Fruit fly (Drosophila melanogaster) whole organism, embryonic: ENCODE results near the gene sob.

Experiments
- ATbp ChIP-seq: fragments of 200-800 bp; sonication (Bioruptor generic); optimal IDR thresholded peaks from 2 replicates; lab custom pipeline; 2017; ENCODE audit warnings: missing biosample characterization, mild to moderate bottlenecking, missing genetic modification characterization, missing genetic modification reagents
- CG10267 ChIP-seq: fragments of 200-800 bp; sonication (Bioruptor generic); optimal IDR thresholded peaks from 2 replicates; lab custom pipeline; 2018; ENCODE audit warnings: missing biosample characterization, mild to moderate bottlenecking, missing genetic modification characterization, moderate library complexity
- CG10979 ChIP-seq: fragments of 200-800 bp; sonication (Bioruptor generic); optimal IDR thresholded peaks from 2 replicates; lab custom pipeline; 2018; ENCODE audit warnings: missing biosample characterization, mild to moderate bottlenecking, missing genetic modification characterization, moderate library complexity
- CG11247 ChIP-seq: fragments of 200-800 bp; sonication (Bioruptor generic); IDR thresholded peaks from 2 replicates; pipeline ENCODE4 v1.3.6; 2022; ENCODE audit warnings: missing biosample characterization, missing genetic modification characterization
- CG12071 ChIP-seq: fragments of 200-800 bp; sonication (Bioruptor generic); optimal IDR thresholded peaks from 3 replicates; lab custom pipeline; 2018; ENCODE audit warnings: missing biosample characterization, mild to moderate bottlenecking, missing genetic modification characterization
- CG12391 ChIP-seq: fragments of 200-800 bp; sonication (Bioruptor generic); optimal IDR thresholded peaks from 3 replicates; lab custom pipeline; 2018; ENCODE audit warnings: missing biosample characterization, mild to moderate bottlenecking, missing genetic modification characterization, moderate library complexity
- CG12659 ChIP-seq: fragments of 200-800 bp; sonication (Bioruptor generic); optimal IDR thresholded peaks from 3 replicates; lab custom pipeline; 2017; ENCODE audit warnings: mild to moderate bottlenecking, missing biosample characterization, missing genetic modification reagents, missing genetic modification characterization
- CG14710 ChIP-seq: fragments of 200-800 bp; sonication (Bioruptor generic); optimal IDR thresholded peaks from 3 replicates; lab custom pipeline; 2019; ENCODE audit warnings: missing biosample characterization, mild to moderate bottlenecking, missing genetic modification characterization, moderate library complexity
- CG1603 ChIP-seq: fragments of 200-800 bp; sonication (Bioruptor generic); optimal IDR thresholded peaks from 2 replicates; lab custom pipeline; 2019; ENCODE audit warnings: missing biosample characterization, mild to moderate bottlenecking, missing genetic modification characterization, moderate library complexity
- CG17328 ChIP-seq: fragments of 200-800 bp; sonication (Bioruptor generic); IDR thresholded peaks from 2 replicates; pipeline ENCODE4 v1.3.6; 2022; ENCODE audit warnings: missing biosample characterization, missing genetic modification characterization
- CG17568 ChIP-seq: fragments of 200-800 bp; sonication (Bioruptor generic); optimal IDR thresholded peaks from 2 replicates; lab custom pipeline; 2018; ENCODE audit warnings: missing biosample characterization, mild to moderate bottlenecking, missing genetic modification characterization, moderate library complexity
- CG17612 ChIP-seq: fragments of 200-800 bp; sonication (Bioruptor generic); IDR thresholded peaks from 2 replicates; pipeline ENCODE4 v1.3.6; 2022; ENCODE audit warnings: missing biosample characterization, missing genetic modification characterization
- CG17829 ChIP-seq: fragments of 200-800 bp; optimal IDR thresholded peaks from 2 replicates; lab custom pipeline; 2019; ENCODE audit warnings: missing biosample characterization, mild to moderate bottlenecking, missing genetic modification characterization, moderate library complexity
- CG18262 ChIP-seq: fragments of 200-800 bp; optimal IDR thresholded peaks from 3 replicates; lab custom pipeline; 2019; ENCODE audit warnings: missing biosample characterization, mild to moderate bottlenecking, missing genetic modification characterization, moderate library complexity
- CG18599 ChIP-seq: fragments of 200-800 bp; sonication (Bioruptor generic); optimal IDR thresholded peaks from 3 replicates; lab custom pipeline; 2017; ENCODE audit warnings: missing biosample characterization, missing genetic modification characterization, mild to moderate bottlenecking, moderate library complexity, missing genetic modification reagents
- CG2712 ChIP-seq: fragments of 200-800 bp; optimal IDR thresholded peaks from 3 replicates; lab custom pipeline; 2019; ENCODE audit warnings: missing biosample characterization, mild to moderate bottlenecking, missing genetic modification characterization, moderate library complexity
- CG3065 ChIP-seq: fragments of 200-800 bp; sonication (Bioruptor generic); optimal IDR thresholded peaks from 2 replicates; lab custom pipeline; 2016; ENCODE audit warnings: missing biosample characterization, missing genetic modification characterization
- CG31441 ChIP-seq: fragments of 200-800 bp; sonication (Bioruptor generic); IDR thresholded peaks from 2 replicates; pipeline ENCODE4 v1.3.6; 2022; ENCODE audit warnings: missing biosample characterization, missing genetic modification characterization
- CG3407 ChIP-seq: fragments of 200-800 bp; sonication (Bioruptor generic); optimal IDR thresholded peaks from 2 replicates; lab custom pipeline; 2018; ENCODE audit warnings: missing biosample characterization, mild to moderate bottlenecking, missing genetic modification characterization
- CG3838 ChIP-seq: fragments of 200-800 bp; sonication (Bioruptor generic); optimal IDR thresholded peaks from 3 replicates; lab custom pipeline; 2016; ENCODE audit warnings: missing biosample characterization, missing genetic modification characterization
- CG4707 ChIP-seq: fragments of 200-800 bp; sonication (Bioruptor generic); optimal IDR thresholded peaks from 2 replicates; lab custom pipeline; 2018; ENCODE audit warnings: missing biosample characterization, mild to moderate bottlenecking, missing genetic modification characterization, moderate library complexity
- CG5953 ChIP-seq: fragments of 200-800 bp; sonication (Bioruptor generic); IDR thresholded peaks from 2 replicates; pipeline ENCODE4 v1.3.6; 2022; ENCODE audit warnings: missing biosample characterization, missing genetic modification characterization
- CG6791 ChIP-seq: fragments of 200-800 bp; sonication (Bioruptor generic); IDR thresholded peaks from 3 replicates; pipeline ENCODE4 v1.3.6; 2022; ENCODE audit warnings: missing biosample characterization, missing genetic modification characterization; ENCODE audit not compliant: partially characterized antibody
- CG6813 ChIP-seq: fragments of 200-800 bp; sonication (Bioruptor generic); optimal IDR thresholded peaks from 2 replicates; lab custom pipeline; 2017; ENCODE audit warnings: missing biosample characterization, missing genetic modification characterization, mild to moderate bottlenecking, moderate library complexity, missing genetic modification reagents
- Doc3 ChIP-seq: fragments of 200-800 bp; sonication (Bioruptor generic); IDR thresholded peaks from 3 replicates; pipeline ENCODE4 v1.3.6; 2022; ENCODE audit warnings: missing biosample characterization, missing genetic modification characterization; ENCODE audit not compliant: partially characterized antibody
- Ets65A ChIP-seq: fragments of 200-800 bp; sonication (Bioruptor generic); peaks from one replicate; lab custom pipeline; 2016; ENCODE audit warnings: missing biosample characterization, missing genetic modification characterization
- Fer2 ChIP-seq: fragments of 200-800 bp; sonication (Bioruptor generic); optimal IDR thresholded peaks from 2 replicates; lab custom pipeline; 2018; ENCODE audit warnings: missing biosample characterization, mild to moderate bottlenecking, missing genetic modification characterization, moderate library complexity
- HLH3B ChIP-seq: fragments of 200-800 bp; sonication (Bioruptor generic); IDR thresholded peaks from 2 replicates; pipeline ENCODE4 v1.3.6; 2022; ENCODE audit warnings: missing biosample characterization, missing genetic modification characterization
- HLH54F ChIP-seq: fragments of 200-800 bp; sonication (Bioruptor generic); optimal IDR thresholded peaks from 3 replicates; lab custom pipeline; 2016; ENCODE audit warnings: missing biosample characterization, missing genetic modification characterization
- Med ChIP-seq: fragments of 200-800 bp; sonication (Bioruptor generic); peaks from one replicate; lab custom pipeline; 2016; ENCODE audit warnings: missing biosample characterization, missing genetic modification characterization, mild to moderate bottlenecking, inconsistent platforms, moderate library complexity
- Ptx1 ChIP-seq: fragments of 200-800 bp; sonication (Bioruptor generic); IDR thresholded peaks from 2 replicates; pipeline ENCODE4 v1.3.6; 2022; ENCODE audit warnings: missing biosample characterization, missing genetic modification characterization
- al ChIP-seq: fragments of 200-800 bp; sonication (Bioruptor generic); IDR thresholded peaks from 2 replicates; pipeline ENCODE4 v1.3.6; 2022; ENCODE audit warnings: missing biosample characterization, missing genetic modification characterization
- bbx ChIP-seq: fragments of 200-800 bp; sonication (Bioruptor generic); IDR thresholded peaks from 2 replicates; pipeline ENCODE4 v1.3.6; 2022; ENCODE audit warnings: missing biosample characterization, missing genetic modification characterization; ENCODE audit not compliant: partially characterized antibody
- bsh ChIP-seq, 2 experiments: fragments of 200-800 bp; sonication (Bioruptor generic); optimal IDR thresholded peaks; 2 replicates each; lab custom pipeline; 2017 to 2018; ENCODE audit warnings: mild to moderate bottlenecking in 2 of 2, missing biosample characterization in 2 of 2, missing genetic modification characterization in 2 of 2, moderate library complexity in 1 of 2
- da ChIP-seq: fragments of 200-800 bp; sonication (Bioruptor generic); optimal IDR thresholded peaks from 2 replicates; lab custom pipeline; 2016; ENCODE audit warnings: missing biosample characterization, missing genetic modification characterization
- dati ChIP-seq: fragments of 200-800 bp; sonication (Bioruptor generic); IDR thresholded peaks from 2 replicates; pipeline ENCODE4 v1.3.6; 2022; ENCODE audit warnings: missing biosample characterization, missing genetic modification characterization
- dmrt11E ChIP-seq: fragments of 200-800 bp; sonication (Bioruptor generic); optimal IDR thresholded peaks from 3 replicates; lab custom pipeline; 2018; ENCODE audit warnings: missing biosample characterization, mild to moderate bottlenecking, missing genetic modification characterization, moderate library complexity
- eyg ChIP-seq: fragments of 200-800 bp; sonication (Bioruptor generic); optimal IDR thresholded peaks from 3 replicates; lab custom pipeline; 2016; ENCODE audit warnings: missing biosample characterization, missing genetic modification characterization
- ken ChIP-seq: fragments of 200-800 bp; sonication (Bioruptor generic); IDR thresholded peaks from 3 replicates; pipeline ENCODE4 v1.3.6; 2022; ENCODE audit warnings: missing biosample characterization, missing genetic modification characterization
- lola ChIP-seq, 3 experiments: fragments of >200 bp in 2 of 3; fragments of 200-800 bp in 1 of 3; sonication (Bioruptor generic) in 1 of 3; optimal IDR thresholded peaks; 2 replicates each; lab custom pipeline; 2017 to 2019; ENCODE audit warnings: missing biosample characterization in 3 of 3, missing genetic modification characterization in 3 of 3, mild to moderate bottlenecking in 1 of 3, moderate library complexity in 1 of 3
- nerfin-1 ChIP-seq: fragments of 200-800 bp; sonication (Bioruptor generic); optimal IDR thresholded peaks from 3 replicates; lab custom pipeline; 2019; ENCODE audit warnings: missing biosample characterization, mild to moderate bottlenecking, missing genetic modification characterization, moderate library complexity
- nerfin-2 ChIP-seq: fragments of 200-800 bp; sonication (Bioruptor generic); IDR thresholded peaks from 2 replicates; pipeline ENCODE4 v1.3.6; 2022; ENCODE audit warnings: missing biosample characterization, missing genetic modification characterization; ENCODE audit not compliant: partially characterized antibody
- odd ChIP-seq: fragments of 200-800 bp; sonication (Bioruptor generic); optimal IDR thresholded peaks from 2 replicates; lab custom pipeline; 2017; ENCODE audit warnings: missing biosample characterization, mild to moderate bottlenecking, missing genetic modification characterization
- phol ChIP-seq: fragments of 200-800 bp; sonication (Bioruptor generic); optimal IDR thresholded peaks from 3 replicates; lab custom pipeline; 2018; ENCODE audit warnings: missing biosample characterization, mild to moderate bottlenecking, missing genetic modification characterization, moderate library complexity
- sens ChIP-seq: fragments of 200-800 bp; sonication (Bioruptor generic); peaks from one replicate; lab custom pipeline; 2016; ENCODE audit warnings: missing biosample characterization, missing genetic modification characterization
- sisA ChIP-seq: fragments of 200-800 bp; sonication (Bioruptor generic); IDR thresholded peaks from 2 replicates; pipeline ENCODE4 v1.3.6; 2022; ENCODE audit warnings: missing biosample characterization, missing genetic modification characterization
- wek ChIP-seq: fragments of 200-800 bp; sonication (Bioruptor generic); optimal IDR thresholded peaks from 3 replicates; lab custom pipeline; 2018; ENCODE audit warnings: missing biosample characterization, mild to moderate bottlenecking, missing genetic modification characterization, moderate library complexity
- z ChIP-seq: fragments of 200-800 bp; sonication (Bioruptor generic); IDR thresholded peaks from 3 replicates; pipeline ENCODE4 v1.3.6; 2022; ENCODE audit warnings: missing biosample characterization, missing genetic modification characterization

Gene sob

DNA sequence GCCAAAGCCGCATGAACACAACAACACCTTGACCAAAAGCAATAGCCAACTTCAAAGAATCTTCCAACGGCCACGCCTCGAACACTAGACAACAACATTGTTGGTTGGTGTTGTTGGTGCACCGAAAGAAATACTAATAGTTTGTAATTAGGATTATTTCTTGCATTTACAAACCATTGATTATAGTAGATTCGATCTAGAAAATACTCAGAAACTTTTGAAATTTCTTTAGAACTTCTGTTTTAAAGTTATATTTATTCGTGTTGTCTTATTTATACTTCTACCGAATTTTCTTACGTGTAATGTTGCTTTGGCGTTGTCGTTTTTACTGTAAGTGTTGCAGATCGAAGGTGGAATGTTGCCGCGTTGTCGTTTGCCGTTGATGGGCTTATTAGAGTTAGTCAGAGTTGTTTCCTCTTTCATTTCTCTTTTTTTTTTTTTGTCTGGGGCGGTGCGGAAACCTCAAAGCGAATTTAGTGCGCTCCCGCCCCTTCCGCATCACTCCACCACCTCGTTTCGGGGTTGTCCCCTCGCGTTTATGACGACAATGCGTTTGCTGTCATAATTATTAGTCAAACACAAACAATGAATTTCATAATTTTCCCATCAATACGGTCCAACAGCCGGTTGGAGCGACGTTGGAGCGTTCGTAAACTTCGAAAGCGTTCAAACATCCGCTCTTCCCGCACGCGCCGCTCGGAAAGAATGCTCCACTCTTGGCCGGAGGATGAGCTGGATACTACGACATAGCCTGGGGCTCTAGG is 4.7 kb downstream of the sob start, which contains the start of gene CG43815 (continued):
- TF ChIP-seq phol (peak; percentile 20), CG17568 (GFP tag; lab: Kevin White, UChicago) (no peak), dmrt11E (tag; lab: Kevin White, UChicago) (peak; percentile 53), bsh (GFP tag; optimal IDR thresholded peaks at IDR 0.05; lab: Kevin White, UChicago) (peak in 1 of 2 experiments; percentile 25), CG2712 (peak; percentile 31), CG18599 (peak; percentile 3), CG18262 (tag; lab: Kevin White, UChicago) (peak; percentile 32), odd (GFP tag; lab: Kevin White, UChicago) (peak; percentile 3), CG1603 (tag; lab: Kevin White, UChicago) (peak; percentile 5), CG12071 (peak; percentile 7), nerfin-1 (no peak), CG17829 (no peak), HLH54F (GFP tag; lab: Kevin White, UChicago) (no peak), Fer2 (tag; lab: Kevin White, UChicago) (no peak), sens (GFP tag; lab: Kevin White, UChicago) (peak; percentile 84), wek (GFP tag; lab: Kevin White, UChicago) (peak; percentile 48), nerfin-2 (GFP tag; lab: Robert Waterston, UW) (no peak), Doc3 (GFP tag; lab: Robert Waterston, UW) (no peak), al (GFP tag; lab: Robert Waterston, UW) (no peak), Ptx1 (GFP tag; lab: Robert Waterston, UW) (0 out of 2 replicates have a peak, but pooled peaks have one; percentile 14), eyg (no peak), sisA (GFP tag; lab: Robert Waterston, UW) (no peak), CG14710 (peak; percentile 36), CG12391 (tag; lab: Kevin White, UChicago) (peak; percentile 17), ATbp (GFP tag; lab: Kevin White, UChicago) (peak; percentile 51), CG31441 (GFP tag; lab: Robert Waterston, UW) (0 out of 2 replicates have a peak, but pooled peaks have one; percentile 16), bbx (GFP tag; lab: Robert Waterston, UW) (no peak), HLH3B (no peak), CG10267 (tag; lab: Kevin White, UChicago) (peak; percentile 17), dati (GFP tag; lab: Robert Waterston, UW) (0 out of 2 replicates have a peak, but pooled peaks have one; percentile 37), CG3065 (GFP tag; lab: Kevin White, UChicago) (no peak), CG10979 (tag; lab: Kevin White, UChicago) (peak; percentile 52), da (GFP tag; lab: Kevin White, UChicago) (no peak), CG3407 (GFP tag; lab: Kevin White, UChicago) (peak; percentile 15), Med (GFP tag; lab: Kevin White, UChicago) (peak; percentile 59), CG11247 (GFP tag; lab: Robert Waterston, UW) (no peak), CG5953 (GFP tag; lab: Robert Waterston, UW) (no peak), CG17612 (no peak), lola (GFP tag; optimal IDR thresholded peaks at IDR 0.05; lab: Kevin White, UChicago) (peak in 1 of 3 experiments; percentile 36), CG3838 (GFP tag; lab: Kevin White, UChicago) (peak; percentile 6), CG4707 (GFP tag; lab: Kevin White, UChicago) (no peak), CG12659 (GFP tag; lab: Kevin White, UChicago) (no peak), z (GFP tag; lab: Robert Waterston, UW) (0 out of 3 replicates have a peak, but pooled peaks have one; percentile 57), CG17328 (GFP tag; lab: Robert Waterston, UW) (peak; percentile 37; the same call in 1 of the 2 replicates), Ets65A (GFP tag; lab: Kevin White, UChicago) (peak; percentile 20), ken (GFP tag; lab: Robert Waterston, UW) (peak; percentile 42; the same call in 1 of the 3 replicates), CG6791 (no peak), CG6813 (peak; percentile 18)
